Worm (Caenorhabditis elegans) whole organism, L1 larva: ENCODE measurements around the gene F32D8.14.

Source experiments
- isw-1 ChIP-seq: fragments of 200-800 bp; sonication (Bioruptor generic); IDR thresholded peaks from 2 replicates; pipeline ENCODE4 v1.3.6; 2022; ENCODE audit warnings: missing genetic modification characterization, missing compliant biosample characterization
- nhr-28 ChIP-seq: fragments of 150-350 bp; optimal IDR thresholded peaks from 2 replicates; lab custom pipeline; 2014; ENCODE audit warnings: missing biosample characterization, missing genetic modification characterization
- zip-4 ChIP-seq: fragments of 200-800 bp; sonication (Bioruptor generic); optimal IDR thresholded peaks from 2 replicates; lab custom pipeline; 2018; ENCODE audit warnings: mild to moderate bottlenecking, missing genetic modification characterization, moderate library complexity, missing compliant biosample characterization

DNA sequence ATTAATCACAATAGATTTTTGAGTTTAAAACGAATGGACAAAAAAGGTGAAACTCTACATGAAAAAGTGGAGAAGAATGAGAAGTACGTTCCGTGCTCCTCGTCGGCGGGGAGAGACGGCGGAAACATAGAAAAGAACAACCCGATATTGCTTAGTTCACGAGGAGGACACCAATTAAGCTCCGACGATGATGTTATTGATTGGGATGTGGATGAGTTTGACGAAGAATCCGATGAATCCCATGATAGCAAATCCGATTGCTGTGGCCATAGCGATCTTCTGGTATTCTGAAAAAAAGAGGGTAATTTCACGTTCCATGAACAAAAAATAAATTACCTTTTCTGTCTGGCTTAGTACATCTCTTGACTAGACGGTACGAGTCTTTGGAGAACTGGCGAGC is 2.1 kb upstream of the F32D8.14 start:
- TF ChIP-seq zip-4 (GFP tag; lab: Kevin White, UChicago) (no peak), isw-1 (GFP tag; lab: Robert Waterston, UW) (no peak), nhr-28 (tag; lab: Kevin White, UChicago) (no peak)
